Fruit fly (Drosophila melanogaster) whole organism, embryonic: ENCODE data around the gene CG43814.

Experiments used
- Abd-B ChIP-seq: fragments of 200-800 bp; sonication (Bioruptor generic); optimal IDR thresholded peaks from 2 replicates; lab custom pipeline; 2018; ENCODE audit warnings: missing biosample characterization, mild to moderate bottlenecking, missing genetic modification characterization, moderate library complexity
- CG10366 ChIP-seq: fragments of 200-800 bp; sonication (Bioruptor generic); IDR thresholded peaks from 2 replicates; pipeline ENCODE4 v1.3.6; 2022; ENCODE audit warnings: missing biosample characterization, missing genetic modification characterization
- CG11398 ChIP-seq: fragments of 200-800 bp; sonication (Bioruptor generic); optimal IDR thresholded peaks from 2 replicates; lab custom pipeline; 2016; ENCODE audit warnings: missing biosample characterization, missing genetic modification characterization
- CG12299 ChIP-seq: fragments of 200-800 bp; sonication (Bioruptor generic); optimal IDR thresholded peaks from 2 replicates; lab custom pipeline; 2018; ENCODE audit warnings: missing biosample characterization, mild to moderate bottlenecking, missing genetic modification characterization
- CG12391 ChIP-seq: fragments of 200-800 bp; sonication (Bioruptor generic); optimal IDR thresholded peaks from 3 replicates; lab custom pipeline; 2018; ENCODE audit warnings: missing biosample characterization, mild to moderate bottlenecking, missing genetic modification characterization, moderate library complexity
- CG12942 ChIP-seq: fragments of 200-800 bp; sonication (Bioruptor generic); optimal IDR thresholded peaks from 3 replicates; lab custom pipeline; 2016; ENCODE audit warnings: missing biosample characterization, missing genetic modification characterization
- CG1603 ChIP-seq: fragments of 200-800 bp; sonication (Bioruptor generic); optimal IDR thresholded peaks from 2 replicates; lab custom pipeline; 2019; ENCODE audit warnings: missing biosample characterization, mild to moderate bottlenecking, missing genetic modification characterization, moderate library complexity
- CG16813 ChIP-seq: fragments of 200-800 bp; sonication (Bioruptor generic); IDR thresholded peaks from 3 replicates; pipeline ENCODE4 v1.3.6; 2022; ENCODE audit warnings: missing biosample characterization, missing genetic modification characterization; ENCODE audit not compliant: partially characterized antibody
- CG17361 ChIP-seq: fragments of 200-800 bp; sonication (Bioruptor generic); IDR thresholded peaks from 3 replicates; pipeline ENCODE4 v1.3.6; 2022; ENCODE audit warnings: missing biosample characterization, missing genetic modification characterization
- CG2199 ChIP-seq: fragments of 200-800 bp; sonication (Bioruptor generic); IDR thresholded peaks from 3 replicates; pipeline ENCODE4 v1.3.6; 2022; ENCODE audit warnings: missing biosample characterization, missing genetic modification characterization
- CG3838 ChIP-seq: fragments of 200-800 bp; sonication (Bioruptor generic); optimal IDR thresholded peaks from 3 replicates; lab custom pipeline; 2016; ENCODE audit warnings: missing biosample characterization, missing genetic modification characterization
- CG42726 ChIP-seq: fragments of 200-800 bp; sonication (Bioruptor generic); IDR thresholded peaks from 2 replicates; pipeline ENCODE4 v1.3.6; 2022; ENCODE audit warnings: missing biosample characterization, missing genetic modification characterization; ENCODE audit not compliant: partially characterized antibody
- CG6254 ChIP-seq: fragments of 200-800 bp; sonication (Bioruptor generic); optimal IDR thresholded peaks from 3 replicates; lab custom pipeline; 2017; ENCODE audit warnings: mild to moderate bottlenecking, missing biosample characterization, missing genetic modification reagents, missing genetic modification characterization
- CG9817 ChIP-seq: fragments of 200-800 bp; sonication (Bioruptor generic); optimal IDR thresholded peaks from 2 replicates; lab custom pipeline; 2018; ENCODE audit warnings: missing biosample characterization, mild to moderate bottlenecking, missing genetic modification characterization, moderate library complexity
- CTCF ChIP-seq: fragments of 200-800 bp; sonication (Bioruptor generic); optimal IDR thresholded peaks from 2 replicates; lab custom pipeline; 2017; ENCODE audit warnings: missing biosample characterization, mild to moderate bottlenecking, missing genetic modification characterization, moderate library complexity
- Dek ChIP-seq: fragments of 200-800 bp; sonication (Bioruptor generic); optimal IDR thresholded peaks from 3 replicates; lab custom pipeline; 2019; ENCODE audit warnings: missing biosample characterization, mild to moderate bottlenecking, missing genetic modification characterization, moderate library complexity
- Doc3 ChIP-seq: fragments of 200-800 bp; sonication (Bioruptor generic); IDR thresholded peaks from 3 replicates; pipeline ENCODE4 v1.3.6; 2022; ENCODE audit warnings: missing biosample characterization, missing genetic modification characterization; ENCODE audit not compliant: partially characterized antibody
- Ets65A ChIP-seq: fragments of 200-800 bp; sonication (Bioruptor generic); peaks from one replicate; lab custom pipeline; 2016; ENCODE audit warnings: missing biosample characterization, missing genetic modification characterization
- Fer1 ChIP-seq: fragments of 200-800 bp; sonication (Bioruptor generic); optimal IDR thresholded peaks from 2 replicates; lab custom pipeline; 2017; ENCODE audit warnings: missing biosample characterization, mild to moderate bottlenecking, missing genetic modification characterization
- H2.0 ChIP-seq: fragments of 200-800 bp; sonication (Bioruptor generic); IDR thresholded peaks from 2 replicates; pipeline ENCODE4 v1.3.6; 2022; ENCODE audit warnings: missing biosample characterization, missing genetic modification characterization
- HmgZ ChIP-seq: fragments of 200-800 bp; sonication (Bioruptor generic); optimal IDR thresholded peaks from 2 replicates; lab custom pipeline; 2018; ENCODE audit warnings: missing biosample characterization, mild to moderate bottlenecking, missing genetic modification characterization
- Med ChIP-seq: fragments of 200-800 bp; sonication (Bioruptor generic); peaks from one replicate; lab custom pipeline; 2016; ENCODE audit warnings: missing biosample characterization, missing genetic modification characterization, mild to moderate bottlenecking, inconsistent platforms, moderate library complexity
- Nf-YB ChIP-seq: fragments of 200-800 bp; sonication (Bioruptor generic); optimal IDR thresholded peaks from 3 replicates; lab custom pipeline; 2019; ENCODE audit warnings: missing biosample characterization, mild to moderate bottlenecking, missing genetic modification characterization, moderate library complexity
- NfI ChIP-seq: fragments of 200-800 bp; sonication (Bioruptor generic); optimal IDR thresholded peaks from 3 replicates; lab custom pipeline; 2018; ENCODE audit warnings: missing biosample characterization, mild to moderate bottlenecking, missing genetic modification characterization, moderate library complexity
- Scr ChIP-seq: fragments of 200-800 bp; sonication (Bioruptor generic); IDR thresholded peaks from 2 replicates; pipeline ENCODE4 v1.3.6; 2022; ENCODE audit warnings: missing biosample characterization, missing genetic modification characterization; ENCODE audit not compliant: partially characterized antibody
- Trl ChIP-seq, 3 experiments: fragments of >200 bp in 2 of 3; fragments of 200-800 bp in 1 of 3; sonication (Bioruptor generic) in 1 of 3; optimal IDR thresholded peaks; 2 replicates in 1 of 3; 3 replicates in 2 of 3; lab custom pipeline; 2016 to 2017; ENCODE audit warnings: missing biosample characterization in 1 of 3, missing genetic modification characterization in 1 of 3
- amos ChIP-seq: fragments of 200-800 bp; sonication (Bioruptor generic); IDR thresholded peaks from 2 replicates; pipeline ENCODE4 v1.3.6; 2022; ENCODE audit warnings: missing biosample characterization, missing genetic modification characterization; ENCODE audit not compliant: partially characterized antibody
- cad ChIP-seq: fragments of >200 bp; optimal IDR thresholded peaks from 2 replicates; lab custom pipeline; 2017; ENCODE audit warnings: missing biosample characterization, missing genetic modification characterization
- cg ChIP-seq: fragments of 200-800 bp; sonication (Bioruptor generic); optimal IDR thresholded peaks from 3 replicates; lab custom pipeline; 2019; ENCODE audit warnings: missing biosample characterization, mild to moderate bottlenecking, missing genetic modification characterization, moderate library complexity
- chn ChIP-seq: fragments of 200-800 bp; sonication (Bioruptor generic); optimal IDR thresholded peaks from 2 replicates; lab custom pipeline; 2016; ENCODE audit warnings: missing biosample characterization, missing genetic modification characterization
- fd96Cb ChIP-seq: fragments of 200-800 bp; sonication (Bioruptor generic); optimal IDR thresholded peaks from 2 replicates; lab custom pipeline; 2018; ENCODE audit warnings: missing biosample characterization, mild to moderate bottlenecking, missing genetic modification characterization, moderate library complexity
- gsb ChIP-seq: fragments of 200-800 bp; sonication (Bioruptor generic); IDR thresholded peaks from 2 replicates; pipeline ENCODE4 v1.3.6; 2022; ENCODE audit warnings: missing biosample characterization, missing genetic modification characterization
- ham ChIP-seq: fragments of 200-800 bp; sonication (Bioruptor generic); IDR thresholded peaks from 2 replicates; pipeline ENCODE4 v1.3.6; 2022; ENCODE audit warnings: missing biosample characterization, missing genetic modification characterization
- ind ChIP-seq: fragments of 200-800 bp; sonication (Bioruptor generic); optimal IDR thresholded peaks from 3 replicates; lab custom pipeline; 2016; ENCODE audit warnings: missing biosample characterization, missing genetic modification characterization
- insv ChIP-seq, 2 experiments: fragments of 200-800 bp; sonication (Bioruptor generic); optimal IDR thresholded peaks; 3 replicates each; lab custom pipeline; 2016 to 2018; ENCODE audit warnings: missing biosample characterization in 2 of 2, missing genetic modification characterization in 2 of 2
- ken ChIP-seq: fragments of 200-800 bp; sonication (Bioruptor generic); IDR thresholded peaks from 3 replicates; pipeline ENCODE4 v1.3.6; 2022; ENCODE audit warnings: missing biosample characterization, missing genetic modification characterization
- knrl ChIP-seq: fragments of 200-800 bp; sonication (Bioruptor generic); IDR thresholded peaks from 3 replicates; pipeline ENCODE4 v1.3.6; 2022; ENCODE audit warnings: missing biosample characterization, missing genetic modification characterization; ENCODE audit not compliant: partially characterized antibody
- luna ChIP-seq: fragments of 200-800 bp; sonication (Bioruptor generic); optimal IDR thresholded peaks from 2 replicates; lab custom pipeline; 2016; ENCODE audit warnings: missing biosample characterization, missing genetic modification characterization
- otp ChIP-seq: fragments of 200-800 bp; sonication (Bioruptor generic); IDR thresholded peaks from 3 replicates; pipeline ENCODE4, ENCODE4 v1.3.6; 2022; ENCODE audit warnings: missing biosample characterization, missing genetic modification characterization
- phol ChIP-seq: fragments of 200-800 bp; sonication (Bioruptor generic); optimal IDR thresholded peaks from 3 replicates; lab custom pipeline; 2018; ENCODE audit warnings: missing biosample characterization, mild to moderate bottlenecking, missing genetic modification characterization, moderate library complexity
- pnt ChIP-seq: fragments of 200-800 bp; sonication (Bioruptor generic); optimal IDR thresholded peaks from 3 replicates; lab custom pipeline; 2016; ENCODE audit warnings: missing biosample characterization, missing genetic modification characterization
- pros ChIP-seq: fragments of 200-800 bp; sonication (Bioruptor generic); optimal IDR thresholded peaks from 3 replicates; lab custom pipeline; 2019; ENCODE audit warnings: missing biosample characterization, mild to moderate bottlenecking, missing genetic modification characterization, moderate library complexity
- pum ChIP-seq: fragments of 200-800 bp; sonication (Bioruptor generic); optimal IDR thresholded peaks from 2 replicates; lab custom pipeline; 2016; ENCODE audit warnings: missing biosample characterization, missing genetic modification characterization
- sens ChIP-seq: fragments of 200-800 bp; sonication (Bioruptor generic); peaks from one replicate; lab custom pipeline; 2016; ENCODE audit warnings: missing biosample characterization, missing genetic modification characterization
- slbo ChIP-seq: fragments of 200-800 bp; sonication (Bioruptor generic); IDR thresholded peaks from 2 replicates; pipeline ENCODE4 v1.3.6; 2022; ENCODE audit warnings: missing biosample characterization, missing genetic modification characterization
- slou ChIP-seq: fragments of 200-800 bp; sonication (Bioruptor generic); optimal IDR thresholded peaks from 3 replicates; lab custom pipeline; 2016; ENCODE audit warnings: missing biosample characterization, missing genetic modification characterization
- stwl ChIP-seq: fragments of 200-800 bp; sonication (Bioruptor generic); optimal IDR thresholded peaks from 3 replicates; lab custom pipeline; 2018; ENCODE audit warnings: missing biosample characterization, mild to moderate bottlenecking, missing genetic modification characterization, moderate library complexity
- zen ChIP-seq: fragments of 200-800 bp; sonication (Bioruptor generic); optimal IDR thresholded peaks from 3 replicates; lab custom pipeline; 2018; ENCODE audit warnings: missing biosample characterization, mild to moderate bottlenecking, missing genetic modification characterization, moderate library complexity
- zen2 ChIP-seq: fragments of 200-800 bp; sonication (Bioruptor generic); IDR thresholded peaks from 3 replicates; pipeline ENCODE4 v1.3.6; 2022; ENCODE audit warnings: missing biosample characterization, missing genetic modification characterization; ENCODE audit not compliant: partially characterized antibody
- zf30C ChIP-seq: fragments of 200-800 bp; sonication (Bioruptor generic); optimal IDR thresholded peaks from 3 replicates; lab custom pipeline; 2018; ENCODE audit warnings: missing biosample characterization, mild to moderate bottlenecking, missing genetic modification characterization

Gene CG43814

DNA sequence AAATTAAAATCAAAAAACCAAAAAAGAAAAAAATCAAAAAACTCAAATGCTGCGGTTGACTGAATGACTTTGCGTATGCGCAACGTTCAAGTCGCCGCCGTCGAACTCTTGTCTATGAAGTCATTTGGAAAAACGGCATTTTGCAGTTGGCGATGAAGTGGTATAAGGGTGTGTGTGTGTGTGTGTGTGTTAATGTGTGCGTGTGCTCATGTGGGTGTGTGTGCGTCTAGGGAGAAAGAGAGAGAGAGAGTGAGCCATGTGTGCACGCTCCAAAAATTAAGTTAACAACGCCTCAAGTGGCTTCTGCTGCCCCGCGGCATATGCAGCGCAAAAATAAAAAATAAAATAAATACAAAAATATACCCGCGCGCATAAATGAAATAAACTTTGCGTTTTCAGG lies 27.7 kb downstream of the CG43814 start (continued):
- TF ChIP-seq CG10366 (GFP tag; lab: Robert Waterston, UW) (no peak), CG12391 (no peak), H2.0 (GFP tag; lab: Robert Waterston, UW) (no peak), zen2 (GFP tag; lab: Robert Waterston, UW) (0 out of 3 replicates have a peak, but pooled peaks have one; percentile 22), CG17361 (no peak), ken (GFP tag; lab: Robert Waterston, UW) (no peak), fd96Cb (tag; lab: Kevin White, UChicago) (no peak), zf30C (GFP tag; lab: Kevin White, UChicago) (no peak), pnt (GFP tag; lab: Kevin White, UChicago) (no peak), CG11398 (GFP tag; lab: Kevin White, UChicago) (no peak), Trl (optimal IDR thresholded peaks at IDR 0.05; lab: Kevin White, UChicago) (peak in 1 of 2 experiments; percentile 8), Trl (GFP tag; optimal IDR thresholded peaks at IDR 0.05; lab: Kevin White, UChicago) (no peak), CG2199 (GFP tag; lab: Robert Waterston, UW) (0 out of 3 replicates have a peak, but pooled peaks have one; percentile 26), Nf-YB (peak; percentile 19), pum (no peak), CG12942 (no peak), Doc3 (GFP tag; lab: Robert Waterston, UW) (no peak), CG1603 (tag; lab: Kevin White, UChicago) (no peak), Med (GFP tag; lab: Kevin White, UChicago) (peak; percentile 1), cg (GFP tag; lab: Kevin White, UChicago) (peak; percentile 70), pros (GFP tag; lab: Kevin White, UChicago) (no peak)

DNA sequence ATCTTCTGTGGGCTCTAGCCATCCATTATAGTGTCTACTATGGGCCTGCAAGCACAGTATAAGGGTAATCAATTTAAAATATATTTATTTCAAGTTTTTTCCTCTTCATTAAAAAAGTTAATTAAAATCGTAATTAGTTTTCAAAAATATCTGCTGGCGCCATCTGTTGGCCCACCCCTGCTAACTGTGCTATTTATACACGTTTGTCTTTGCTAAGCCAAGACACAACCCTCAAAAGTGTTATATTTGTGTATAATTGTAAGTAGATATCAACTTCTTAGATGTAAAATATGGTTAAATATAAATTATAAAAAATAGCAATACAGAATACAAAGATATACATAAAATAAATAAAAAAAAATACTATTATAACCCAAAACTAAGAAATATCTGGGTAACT lies 28.6 kb downstream of the CG43814 start:
- TF ChIP-seq CG12299 (tag; lab: Kevin White, UChicago) (no peak), Med (GFP tag; lab: Kevin White, UChicago) (peak; percentile 58), CG3838 (GFP tag; lab: Kevin White, UChicago) (no peak), Abd-B (peak; percentile 27), zen (tag; lab: Kevin White, UChicago) (peak; percentile 75), Scr (GFP tag; lab: Robert Waterston, UW) (no peak), gsb (GFP tag; lab: Robert Waterston, UW) (no peak), cad (GFP tag; lab: Kevin White, UChicago) (no peak), CG9817 (tag; lab: Kevin White, UChicago) (peak; percentile 2), Ets65A (GFP tag; lab: Kevin White, UChicago) (peak; percentile 2), CG42726 (GFP tag; lab: Robert Waterston, UW) (peak; percentile 67; the same call in 1 of the 2 replicates), luna (GFP tag; lab: Kevin White, UChicago) (no peak), CG2199 (GFP tag; lab: Robert Waterston, UW) (peak; percentile 76; the same call in 2 of the 3 replicates), slou (GFP tag; lab: Kevin White, UChicago) (peak; percentile 6), CG6254 (GFP tag; lab: Kevin White, UChicago) (no peak), phol (tag; lab: Kevin White, UChicago) (peak; percentile 4), Dek (tag; lab: Kevin White, UChicago) (peak; percentile 22), HmgZ (tag; lab: Kevin White, UChicago) (peak; percentile 33), ind (no peak), ham (GFP tag; lab: Robert Waterston, UW) (no peak), chn (GFP tag; lab: Kevin White, UChicago) (no peak), slbo (peak; percentile 21; the same call in 1 of the 2 replicates), CG16813 (GFP tag; lab: Robert Waterston, UW) (peak; percentile 44; the same call in 1 of the 3 replicates), NfI (GFP tag; lab: Kevin White, UChicago) (peak; percentile 7), amos (peak; percentile 61; the same call in 1 of the 2 replicates), stwl (peak; percentile 52), sens (GFP tag; lab: Kevin White, UChicago) (peak; percentile 9), otp (GFP tag; lab: Robert Waterston, UW) (0 out of 3 replicates have a peak, but pooled peaks have one; percentile 21), insv (GFP tag; optimal IDR thresholded peaks at IDR 0.05; lab: Kevin White, UChicago) (no peak), Fer1 (no peak), knrl (GFP tag; lab: Robert Waterston, UW) (peak; percentile 56; the same call in 2 of the 3 replicates), CTCF (GFP tag; lab: Kevin White, UChicago) (peak; percentile 94)
